Worm (Caenorhabditis elegans) whole organism, L3 larva: Measurements from ENCODE around the gene K08E4.7.

Experiments used
- R02D3.7 ChIP-seq: fragments of 150-350 bp; optimal IDR thresholded peaks from 2 replicates; lab custom pipeline; 2014; ENCODE audit warnings: missing biosample characterization, missing genetic modification characterization
- aly-2 ChIP-seq: fragments of 150-350 bp; optimal IDR thresholded peaks from 2 replicates; lab custom pipeline; 2014; ENCODE audit warnings: missing biosample characterization, missing genetic modification characterization
- ama-1 ChIP-seq: fragments of 150-350 bp; optimal IDR thresholded peaks from 2 replicates; lab custom pipeline; 2018
- ceh-28 ChIP-seq: fragments of 150-350 bp; optimal IDR thresholded peaks from 2 replicates; lab custom pipeline; 2014; ENCODE audit warnings: missing biosample characterization, missing genetic modification reagents, missing genetic modification characterization
- elt-2 ChIP-seq: sonication (generic microtip); optimal IDR thresholded peaks from 2 replicates; lab custom pipeline; 2016; ENCODE audit warnings: missing genetic modification reagents, mild to moderate bottlenecking, missing genetic modification characterization, missing compliant biosample characterization
- fkh-10 ChIP-seq: sonication (generic microtip); optimal IDR thresholded peaks from 2 replicates; lab custom pipeline; 2017; ENCODE audit warnings: missing biosample characterization, missing genetic modification reagents, missing genetic modification characterization
- nfya-1 ChIP-seq: sonication (generic microtip); optimal IDR thresholded peaks from 2 replicates; lab custom pipeline; 2017; ENCODE audit warnings: missing genetic modification characterization, mild to moderate bottlenecking, missing compliant biosample characterization, antibody characterized with exemption, moderate library complexity; ENCODE audit not compliant: insufficient read depth
- nhr-12 ChIP-seq: fragments of 150-350 bp; optimal IDR thresholded peaks from 2 replicates; lab custom pipeline; 2014; ENCODE audit warnings: missing biosample characterization, missing genetic modification characterization
- skn-1 ChIP-seq: fragments of 150-350 bp; optimal IDR thresholded peaks from 2 replicates; lab custom pipeline; 2014; ENCODE audit warnings: missing biosample characterization, missing genetic modification characterization
- tbx-2 ChIP-seq: sonication (generic microtip); optimal IDR thresholded peaks from 2 replicates; lab custom pipeline; 2016; ENCODE audit warnings: mild to moderate bottlenecking, missing genetic modification characterization, missing compliant biosample characterization
- unc-62 ChIP-seq: fragments of 150-350 bp; sonication (generic microtip); optimal IDR thresholded peaks from 4 replicates; lab custom pipeline; 2014; ENCODE audit warnings: missing biosample characterization, missing genetic modification reagents, missing genetic modification characterization

- TF ChIP-seq elt-2 (tag; lab: Kevin White, UChicago) (no peak), skn-1 (tag; lab: Kevin White, UChicago) (no peak), ceh-28 (no peak), nhr-12 (tag; lab: Kevin White, UChicago) (no peak), tbx-2 (no peak), R02D3.7 (tag; lab: Kevin White, UChicago) (no peak), ama-1 (lab: Kevin White, UChicago) (no peak), aly-2 (tag; lab: Kevin White, UChicago) (no peak), nfya-1 (tag; lab: Kevin White, UChicago) (no peak), unc-62 (GFP tag; lab: Kevin White, UChicago) (no peak), fkh-10 (GFP tag; lab: Kevin White, UChicago) (no peak)
Observed at ce11 chrIV:12075497-12075896, at the start of gene K08E4.7.
